Worm (Caenorhabditis elegans): ENCODE data around the gene ZK896.1.

DNA sequence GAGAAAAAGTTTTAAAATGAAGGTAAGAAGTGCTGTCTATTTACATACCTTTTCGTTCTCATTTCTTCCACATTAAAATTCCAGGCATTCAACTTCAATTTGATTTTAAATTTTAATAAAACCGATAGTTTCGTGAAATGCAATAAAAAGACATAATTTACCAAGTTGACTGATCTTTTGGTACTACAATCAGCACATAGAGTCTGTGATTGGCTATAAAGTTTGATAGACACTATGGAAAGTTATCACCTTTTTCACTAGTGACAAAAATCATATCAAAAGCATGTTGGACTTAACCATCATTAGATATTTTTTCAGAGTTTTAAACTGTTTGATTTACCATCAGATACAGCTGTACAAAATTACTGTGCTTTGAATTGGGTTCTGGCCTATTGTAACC, 40.3 kb upstream of the ZK896.1 start, which contains the start of gene srz-15:
- TF ChIP-seq unc-62 (GFP tag; optimal IDR thresholded peaks at IDR 0.05) (no peak), ztf-4 (tag; optimal IDR thresholded peaks at IDR 0.05) (no peak), F13H6.1 (tag; optimal IDR thresholded peaks at IDR 0.05) (no peak), mdl-1 (tag; optimal IDR thresholded peaks at IDR 0.05) (no peak), R02D3.7 (tag; optimal IDR thresholded peaks at IDR 0.05) (no peak), lsy-2 (tag; optimal IDR thresholded peaks at IDR 0.05) (no peak), nhr-237 (tag; optimal IDR thresholded peaks at IDR 0.05) (no peak), nhr-10 (tag; optimal IDR thresholded peaks at IDR 0.05) (no peak), nhr-77 (tag; optimal IDR thresholded peaks at IDR 0.05) (no peak), elt-3 (tag; optimal IDR thresholded peaks at IDR 0.05) (no peak), fos-1 (tag; optimal IDR thresholded peaks at IDR 0.05) (no peak), nhr-12 (tag; optimal IDR thresholded peaks at IDR 0.05) (no peak), ama-1 (optimal IDR thresholded peaks at IDR 0.05) (no peak), elt-1 (tag; optimal IDR thresholded peaks at IDR 0.05) (no peak)
